Worm (Caenorhabditis elegans) whole organism, late embryonic: Measurements from ENCODE around the gene str-113.

Source experiments
- C08G9.2 ChIP-seq: sonication (generic microtip); optimal IDR thresholded peaks from 2 replicates; lab custom pipeline; 2016; ENCODE audit warnings: mild to moderate bottlenecking, missing genetic modification characterization, moderate library complexity, missing compliant biosample characterization
- F13H6.1 ChIP-seq: sonication (generic microtip); optimal IDR thresholded peaks from 2 replicates; lab custom pipeline; 2016; ENCODE audit warnings: missing genetic modification characterization, missing compliant biosample characterization
- K02D7.2 ChIP-seq: sonication (generic microtip); optimal IDR thresholded peaks from 2 replicates; lab custom pipeline; 2017; ENCODE audit warnings: mild to moderate bottlenecking, missing genetic modification characterization, missing compliant biosample characterization
- K09A11.1 ChIP-seq: sonication (generic microtip); optimal IDR thresholded peaks from 2 replicates; lab custom pipeline; 2017; ENCODE audit warnings: antibody characterized with exemption, mild to moderate bottlenecking, missing genetic modification characterization, missing compliant biosample characterization; ENCODE audit not compliant: insufficient read depth
- T23F11.4 ChIP-seq: fragments of 200-800 bp; sonication (Bioruptor generic); optimal IDR thresholded peaks from 2 replicates; lab custom pipeline; 2018; ENCODE audit warnings: mild to moderate bottlenecking, missing genetic modification characterization, missing compliant biosample characterization
- Y22D7AL.16 ChIP-seq: sonication (generic microtip); optimal IDR thresholded peaks from 2 replicates; lab custom pipeline; 2016; ENCODE audit warnings: missing genetic modification characterization, missing compliant biosample characterization
- ahr-1 ChIP-seq: sonication (generic microtip); optimal IDR thresholded peaks from 2 replicates; lab custom pipeline; 2016; ENCODE audit warnings: missing genetic modification characterization, missing compliant biosample characterization
- ceh-18 ChIP-seq: sonication (generic microtip); optimal IDR thresholded peaks from 2 replicates; lab custom pipeline; 2016; ENCODE audit warnings: missing genetic modification characterization, missing compliant biosample characterization
- ceh-22 ChIP-seq: sonication (generic microtip); optimal IDR thresholded peaks from 2 replicates; lab custom pipeline; 2017; ENCODE audit warnings: missing biosample characterization, missing genetic modification characterization
- ceh-24 ChIP-seq: sonication (generic microtip); optimal IDR thresholded peaks from 2 replicates; lab custom pipeline; 2016; ENCODE audit warnings: mild to moderate bottlenecking, missing genetic modification characterization, missing compliant biosample characterization
- ceh-34 ChIP-seq: sonication (generic microtip); optimal IDR thresholded peaks from 2 replicates; lab custom pipeline; 2016; ENCODE audit warnings: mild to moderate bottlenecking, missing genetic modification characterization, missing compliant biosample characterization
- ceh-48 ChIP-seq: sonication (generic microtip); optimal IDR thresholded peaks from 2 replicates; lab custom pipeline; 2016; ENCODE audit warnings: missing genetic modification characterization, inconsistent platforms, missing compliant biosample characterization
- che-1 ChIP-seq: sonication (generic microtip); optimal IDR thresholded peaks from 2 replicates; lab custom pipeline; 2016; ENCODE audit warnings: mild to moderate bottlenecking, missing genetic modification characterization, missing compliant biosample characterization
- dmd-4 ChIP-seq: sonication (generic microtip); optimal IDR thresholded peaks from 2 replicates; lab custom pipeline; 2016; ENCODE audit warnings: borderline replicate concordance, missing genetic modification characterization, missing compliant biosample characterization
- ets-4 ChIP-seq: sonication (generic microtip); optimal IDR thresholded peaks from 2 replicates; lab custom pipeline; 2016; ENCODE audit warnings: missing genetic modification characterization, missing compliant biosample characterization
- fax-1 ChIP-seq: sonication (generic microtip); optimal IDR thresholded peaks from 2 replicates; lab custom pipeline; 2016; ENCODE audit warnings: missing genotype, missing genetic modification characterization, missing compliant biosample characterization
- hlh-13 ChIP-seq: fragments of 200-800 bp; sonication (Bioruptor generic); optimal IDR thresholded peaks from 2 replicates; lab custom pipeline; 2018; ENCODE audit warnings: mild to moderate bottlenecking, missing genetic modification characterization, missing compliant biosample characterization
- hlh-6 ChIP-seq: sonication (generic microtip); optimal IDR thresholded peaks from 2 replicates; lab custom pipeline; 2016; ENCODE audit warnings: missing genotype, missing genetic modification characterization, missing compliant biosample characterization
- lim-6 ChIP-seq: sonication (generic microtip); optimal IDR thresholded peaks from 2 replicates; lab custom pipeline; 2016; ENCODE audit warnings: missing genetic modification characterization, missing compliant biosample characterization
- mec-3 ChIP-seq: sonication (generic microtip); optimal IDR thresholded peaks from 2 replicates; lab custom pipeline; 2016; ENCODE audit warnings: borderline replicate concordance, missing genetic modification characterization, missing compliant biosample characterization
- nfya-1 ChIP-seq: sonication (generic microtip); optimal IDR thresholded peaks from 2 replicates; lab custom pipeline; 2017; ENCODE audit warnings: missing genetic modification characterization, mild to moderate bottlenecking, missing compliant biosample characterization, antibody characterized with exemption, moderate library complexity
- npax-4 ChIP-seq: sonication (generic microtip); optimal IDR thresholded peaks from 2 replicates; lab custom pipeline; 2016; ENCODE audit warnings: missing genetic modification characterization, missing compliant biosample characterization
- pag-3 ChIP-seq: sonication (generic microtip); optimal IDR thresholded peaks from 2 replicates; lab custom pipeline; 2016; ENCODE audit warnings: missing compliant biosample characterization, missing genetic modification characterization, borderline replicate concordance
- pat-9 ChIP-seq: fragments of 200-800 bp; sonication (Bioruptor generic); optimal IDR thresholded peaks from 2 replicates; lab custom pipeline; 2018; ENCODE audit warnings: mild to moderate bottlenecking, missing genetic modification characterization, moderate library complexity, missing compliant biosample characterization
- pha-2 ChIP-seq: sonication (generic microtip); optimal IDR thresholded peaks from 2 replicates; lab custom pipeline; 2017; ENCODE audit warnings: mild to moderate bottlenecking, missing genetic modification characterization, missing compliant biosample characterization
- pros-1 ChIP-seq: fragments of 150-350 bp; optimal IDR thresholded peaks from 2 replicates; lab custom pipeline; 2014; ENCODE audit warnings: missing biosample characterization, missing genetic modification reagents, missing genetic modification characterization
- ref-2 ChIP-seq: sonication (generic microtip); optimal IDR thresholded peaks from 2 replicates; lab custom pipeline; 2016; ENCODE audit warnings: missing genetic modification characterization, missing compliant biosample characterization
- rnt-1 ChIP-seq: sonication (generic microtip); optimal IDR thresholded peaks from 2 replicates; lab custom pipeline; 2016; ENCODE audit warnings: missing genetic modification characterization, missing compliant biosample characterization
- sox-2 ChIP-seq: fragments of 200-800 bp; sonication (Bioruptor generic); IDR thresholded peaks from 2 replicates; pipeline ENCODE4 v1.3.6; 2022; ENCODE audit warnings: missing genetic modification reagents, missing genetic modification characterization, missing compliant biosample characterization
- syd-9 ChIP-seq: sonication (generic microtip); optimal IDR thresholded peaks from 2 replicates; lab custom pipeline; 2016; ENCODE audit warnings: mild to moderate bottlenecking, missing genetic modification characterization, moderate library complexity, missing compliant biosample characterization
- tbx-7 ChIP-seq: sonication (generic microtip); optimal IDR thresholded peaks from 2 replicates; lab custom pipeline; 2016; ENCODE audit warnings: missing genotype, missing genetic modification characterization, missing compliant biosample characterization
- unc-3 ChIP-seq, 2 experiments: fragments of 200-800 bp in 1 of 2; sonication (Bioruptor generic) in 1 of 2; sonication (generic microtip) in 1 of 2; conservative IDR thresholded peaks in 1 of 2; optimal IDR thresholded peaks in 1 of 2; 2 replicates each; pipeline versions ENCODE4 v1.3.6 to Lab custom; 2016 to 2022; ENCODE audit warnings: missing compliant biosample characterization in 2 of 2, missing genetic modification characterization in 2 of 2, missing genetic modification reagents in 1 of 2
- unc-42 ChIP-seq: sonication (generic microtip); optimal IDR thresholded peaks from 2 replicates; lab custom pipeline; 2016; ENCODE audit warnings: missing genotype, missing genetic modification characterization, missing compliant biosample characterization
- unc-55 ChIP-seq: sonication (generic microtip); optimal IDR thresholded peaks from 2 replicates; lab custom pipeline; 2017; ENCODE audit warnings: missing biosample characterization, missing genetic modification reagents, missing genetic modification characterization
- unc-86 ChIP-seq: sonication (generic microtip); optimal IDR thresholded peaks from 2 replicates; lab custom pipeline; 2016; ENCODE audit warnings: missing genetic modification characterization, missing compliant biosample characterization
- ztf-16 ChIP-seq: sonication (generic microtip); optimal IDR thresholded peaks from 2 replicates; lab custom pipeline; 2017; ENCODE audit warnings: missing genetic modification characterization, missing compliant biosample characterization

The str-113 gene

ce11 chrV:3666887-3667286 is at the start of gene str-113:
Gene str-113 (minus strand): TSS chrV:3666987.
- TF ChIP-seq pag-3: no peak
- TF ChIP-seq ztf-16 (tag; lab: Kevin White, UChicago): no peak
- no peak for TF ChIP-seq mec-3 (tag; lab: Kevin White, UChicago)
- TF ChIP-seq K09A11.1: no peak
- no peak for TF ChIP-seq unc-3 (GFP tag; conservative IDR thresholded peaks at IDR 0.05; lab: Robert Waterston, UW)
- TF ChIP-seq unc-3 (tag; optimal IDR thresholded peaks at IDR 0.05; lab: Kevin White, UChicago): no peak
- no peak for TF ChIP-seq ceh-22 (tag; lab: Kevin White, UChicago)
- no peak for TF ChIP-seq K02D7.2 (tag; lab: Kevin White, UChicago)
- no peak for TF ChIP-seq ref-2 (tag; lab: Kevin White, UChicago)
- TF ChIP-seq syd-9: no peak
- no peak for TF ChIP-seq rnt-1 (tag; lab: Kevin White, UChicago)
- TF ChIP-seq F13H6.1: no peak
- TF ChIP-seq ets-4: no peak
- TF ChIP-seq C08G9.2 (tag; lab: Kevin White, UChicago): no peak

ce11 chrV:3716279-3716887 is 49.6 kb upstream of the str-113 start:
- peak; percentile 35 for TF ChIP-seq unc-42 (tag; lab: Kevin White, UChicago)
- TF ChIP-seq syd-9: no peak

ce11 chrV:3715488-3716019 is 48.8 kb upstream of the str-113 start, which contains the start of gene nrsn-1:
Gene nrsn-1 (minus strand): TSS chrV:3715969.
- TF ChIP-seq pag-3: no peak
- TF ChIP-seq fax-1 (tag; lab: Kevin White, UChicago): no peak
- no peak for TF ChIP-seq pros-1
- TF ChIP-seq, all 69 proteins: peak for 0

ce11 chrV:3714750-3715149 is 48.0 kb upstream of the str-113 start:
- TF ChIP-seq dmd-4 (no peak), K02D7.2 (tag; lab: Kevin White, UChicago) (no peak), F13H6.1 (no peak), ref-2 (tag; lab: Kevin White, UChicago) (no peak), hlh-13 (no peak)
- TF ChIP-seq, all 69 proteins: peak for 0

- TF ChIP-seq unc-86 (tag; lab: Kevin White, UChicago) (no peak), ceh-48 (peak; percentile 31), che-1 (no peak)
Observed at ce11 chrV:3712955-3713354, 46.2 kb upstream of the str-113 start.

ce11 chrV:3712192-3712591 is 45.4 kb upstream of the str-113 start:
- TF ChIP-seq ceh-34 (tag; lab: Kevin White, UChicago) (no peak), pat-9 (tag; lab: Kevin White, UChicago) (no peak), ceh-18 (no peak), lim-6 (no peak), ceh-48 (no peak), hlh-6 (tag; lab: Kevin White, UChicago) (no peak), unc-3 (GFP tag; conservative IDR thresholded peaks at IDR 0.05; lab: Robert Waterston, UW) (no peak), unc-3 (tag; optimal IDR thresholded peaks at IDR 0.05; lab: Kevin White, UChicago) (no peak), ahr-1 (no peak), npax-4 (tag; lab: Kevin White, UChicago) (no peak)

ce11 chrV:3711544-3711943 is 44.8 kb upstream of the str-113 start:
- TF ChIP-seq tbx-7 (tag; lab: Kevin White, UChicago) (no peak), pha-2 (tag; lab: Kevin White, UChicago) (no peak), sox-2 (GFP tag; lab: Robert Waterston, UW) (no peak), nfya-1 (tag; lab: Kevin White, UChicago) (no peak), ceh-24 (no peak), rnt-1 (tag; lab: Kevin White, UChicago) (no peak), ceh-34 (tag; lab: Kevin White, UChicago) (no peak), che-1 (no peak), T23F11.4 (GFP tag; lab: Kevin White, UChicago) (no peak), pag-3 (no peak), fax-1 (tag; lab: Kevin White, UChicago) (no peak), ztf-16 (tag; lab: Kevin White, UChicago) (no peak), unc-55 (GFP tag; lab: Kevin White, UChicago) (no peak), Y22D7AL.16 (no peak), ahr-1 (no peak), ceh-48 (no peak)
